Worm (Caenorhabditis elegans): ENCODE results near the gene sri-31.

Gene sri-31

DNA sequence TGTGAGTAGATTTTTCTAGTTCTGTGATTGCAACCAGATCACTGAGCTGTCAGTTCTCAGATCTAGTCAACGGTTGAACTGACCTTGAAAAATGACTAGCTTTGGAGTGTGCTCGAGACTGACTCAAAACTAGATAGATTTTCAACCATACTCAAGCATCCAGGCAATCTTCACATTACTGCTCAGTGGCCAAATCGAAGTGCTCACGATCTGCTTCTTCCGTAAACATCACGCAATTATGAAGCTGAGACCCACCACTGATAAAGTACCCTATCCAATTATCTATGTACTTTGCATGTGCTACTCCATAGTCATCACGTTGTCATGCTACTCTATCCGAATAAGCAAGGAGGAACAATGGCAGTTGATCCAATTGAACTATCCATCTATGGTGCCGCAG lies 529 bp downstream of the sri-31 start:
- TF ChIP-seq Y55F3AM.14 (GFP tag; optimal IDR thresholded peaks at IDR 0.05): no peak
- TF ChIP-seq blmp-1 (tag; optimal IDR thresholded peaks at IDR 0.05; ENCODE audit: insufficient read depth): no peak

DNA sequence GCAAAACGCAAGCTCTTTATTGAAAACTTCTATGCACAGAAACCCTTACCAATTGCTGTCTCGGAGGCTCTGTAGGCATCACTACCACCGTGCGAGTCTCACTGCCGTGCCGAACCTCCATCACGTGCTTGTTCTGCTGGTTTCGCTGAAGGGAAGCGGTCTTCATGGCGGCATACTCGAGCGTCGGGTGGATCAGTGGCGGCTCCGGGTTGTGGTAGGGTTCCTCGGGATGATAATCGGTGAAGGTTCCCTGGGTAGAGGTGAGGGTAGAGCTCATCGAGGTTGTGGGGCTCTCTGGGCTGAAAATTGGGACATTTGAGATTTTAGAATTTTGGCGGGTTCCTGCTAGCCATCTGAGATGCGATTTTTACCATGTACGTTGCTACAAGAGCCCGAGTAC lies 2.0 kb downstream of the sri-31 start:
- no peak for TF ChIP-seq nhr-23 (tag; optimal IDR thresholded peaks at IDR 0.05)
- TF ChIP-seq nhr-10 (tag; optimal IDR thresholded peaks at IDR 0.05): no peak
- no peak for TF ChIP-seq zag-1 (tag; optimal IDR thresholded peaks at IDR 0.05)
- TF ChIP-seq unc-62 (GFP tag; optimal IDR thresholded peaks at IDR 0.05): no peak
- TF ChIP-seq nhr-6 (tag; optimal IDR thresholded peaks at IDR 0.05): no peak
- no peak for TF ChIP-seq sem-4 (tag; optimal IDR thresholded peaks at IDR 0.05)
- TF ChIP-seq C34F6.9 (tag; optimal IDR thresholded peaks at IDR 0.05): no peak
- no peak for TF ChIP-seq dmd-4 (tag; optimal IDR thresholded peaks at IDR 0.05)
- TF ChIP-seq unc-55 (GFP tag; optimal IDR thresholded peaks at IDR 0.05): no peak
- no peak for TF ChIP-seq gmeb-1 (tag; optimal IDR thresholded peaks at IDR 0.05)
- no peak for TF ChIP-seq snpc-4 (tag; optimal IDR thresholded peaks at IDR 0.05)
- no peak for TF ChIP-seq blmp-1 (tag; optimal IDR thresholded peaks at IDR 0.05; ENCODE audit: insufficient read depth)
- no peak for TF ChIP-seq unc-39 (tag; optimal IDR thresholded peaks at IDR 0.05)
- TF ChIP-seq skn-1 (tag; optimal IDR thresholded peaks at IDR 0.05): no peak

DNA sequence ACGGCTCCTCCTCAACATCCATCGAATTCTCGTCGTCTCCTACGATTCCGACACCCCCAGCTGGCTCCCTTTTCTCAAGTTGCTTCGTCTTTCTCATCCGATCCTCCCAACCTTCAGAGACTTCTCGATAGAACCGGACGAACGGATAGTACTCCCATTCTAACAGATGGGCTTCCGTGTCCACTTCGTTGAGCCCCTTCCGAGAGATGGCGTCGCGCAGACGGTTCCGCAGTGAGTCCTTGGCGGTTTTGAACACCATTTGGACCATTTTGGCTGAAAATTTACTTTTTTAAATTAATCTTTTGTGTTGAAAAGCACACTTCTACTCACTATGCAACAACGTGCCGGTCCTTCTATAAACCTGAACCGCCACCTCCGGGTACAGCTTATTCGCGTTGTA lies 2.9 kb downstream of the sri-31 start:
- no peak for TF ChIP-seq lsy-2 (tag; optimal IDR thresholded peaks at IDR 0.05)
- TF ChIP-seq unc-39 (tag; optimal IDR thresholded peaks at IDR 0.05): no peak
- TF ChIP-seq nhr-11 (tag; optimal IDR thresholded peaks at IDR 0.05): no peak
- TF ChIP-seq mab-5 (tag; optimal IDR thresholded peaks at IDR 0.05): no peak
- TF ChIP-seq sma-9 (GFP tag; optimal IDR thresholded peaks at IDR 0.05): no peak
- TF ChIP-seq sma-9 (tag; optimal IDR thresholded peaks at IDR 0.05): no peak
- no peak for TF ChIP-seq nhr-23 (tag; optimal IDR thresholded peaks at IDR 0.05)
- no peak for TF ChIP-seq lin-39 (tag; optimal IDR thresholded peaks at IDR 0.05)

DNA sequence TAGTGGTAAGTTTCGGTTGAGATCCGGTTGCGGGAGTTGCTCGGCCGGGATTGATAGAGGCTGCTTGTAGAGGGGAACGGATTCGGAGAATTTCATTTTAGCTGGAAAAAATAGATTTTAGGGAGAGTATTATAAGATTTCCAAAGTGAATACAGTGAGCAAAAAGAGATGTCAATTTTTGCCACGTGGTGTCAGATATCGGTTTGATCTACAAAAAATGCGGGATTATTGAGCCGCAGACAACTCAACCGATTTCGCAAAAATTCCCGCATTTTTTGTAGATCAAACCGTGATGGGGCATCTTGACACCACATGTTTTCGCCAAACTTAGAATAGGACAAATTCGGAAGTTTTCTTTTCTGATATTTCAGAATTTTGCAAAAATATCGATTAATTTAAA lies 3.4 kb downstream of the sri-31 start, which contains the start of gene lido-13:
TSS of gene lido-13 (minus strand) at position 101 of the 400 bp plus-strand sequence.
- no peak for TF ChIP-seq sem-4 (tag; optimal IDR thresholded peaks at IDR 0.05)

DNA sequence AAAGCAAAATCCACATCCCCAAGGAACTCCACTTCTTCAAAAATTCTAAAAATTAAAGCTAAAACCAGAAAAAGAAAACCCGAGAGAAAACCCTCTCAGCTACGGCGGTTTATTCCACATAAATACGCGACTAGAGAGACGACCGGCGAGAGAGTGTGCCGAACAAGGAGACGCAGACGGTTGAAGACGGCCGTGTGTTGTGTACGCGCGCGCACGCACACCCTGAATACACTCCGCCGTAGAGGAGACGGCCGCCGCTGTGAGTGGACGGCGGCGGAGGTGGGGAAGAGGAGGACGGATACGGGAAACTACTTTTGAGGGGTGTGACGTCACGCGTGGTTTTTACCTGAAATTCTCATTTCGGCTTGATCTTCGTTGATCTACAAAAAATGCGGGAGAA lies 3.8 kb downstream of the sri-31 start:
- TF ChIP-seq mbf-1 (tag; optimal IDR thresholded peaks at IDR 0.05): no peak
- no peak for TF ChIP-seq R02D3.7 (tag; optimal IDR thresholded peaks at IDR 0.05)
- peak; percentile 36 for TF ChIP-seq unc-55 (GFP tag; optimal IDR thresholded peaks at IDR 0.05)
- TF ChIP-seq F13H6.1 (tag; optimal IDR thresholded peaks at IDR 0.05): peak; percentile 19

DNA sequence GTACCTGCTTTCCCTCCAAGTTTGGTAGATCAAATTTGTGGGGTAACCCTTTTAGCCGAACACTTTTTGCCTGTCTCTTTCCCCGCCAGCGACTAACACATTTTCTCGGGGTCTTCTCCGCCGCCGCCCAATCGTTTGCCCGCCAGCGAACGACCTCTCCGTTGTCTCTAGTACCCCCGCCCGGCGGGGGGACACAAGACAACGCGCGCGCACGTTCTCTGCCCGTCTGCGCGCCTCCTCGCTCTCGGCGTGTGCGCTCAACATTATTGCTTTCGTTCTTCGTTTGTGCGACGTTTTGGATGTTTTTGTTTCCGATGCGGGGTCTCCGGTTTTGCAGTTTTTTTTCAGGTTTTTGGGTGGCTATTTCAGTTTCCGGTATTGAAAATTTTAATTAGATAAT lies 4.7 kb downstream of the sri-31 start:
- TF ChIP-seq crh-2 (tag; optimal IDR thresholded peaks at IDR 0.05) (peak; percentile 17), elt-1 (tag; optimal IDR thresholded peaks at IDR 0.05) (no peak), aly-2 (tag; optimal IDR thresholded peaks at IDR 0.05) (no peak), unc-39 (tag; optimal IDR thresholded peaks at IDR 0.05) (no peak), lin-39 (tag; optimal IDR thresholded peaks at IDR 0.05) (no peak), ceh-16 (tag; optimal IDR thresholded peaks at IDR 0.05) (no peak), ceh-82 (tag; optimal IDR thresholded peaks at IDR 0.05) (no peak), nhr-129 (tag; optimal IDR thresholded peaks at IDR 0.05) (peak; percentile 26), C34F6.9 (tag; optimal IDR thresholded peaks at IDR 0.05) (peak; percentile 35), nhr-77 (tag; optimal IDR thresholded peaks at IDR 0.05) (no peak), nhr-25 (tag; optimal IDR thresholded peaks at IDR 0.05) (no peak), lin-13 (GFP tag; optimal IDR thresholded peaks at IDR 0.05) (no peak), unc-62 (GFP tag; optimal IDR thresholded peaks at IDR 0.05) (no peak), fos-1 (tag; optimal IDR thresholded peaks at IDR 0.05) (no peak), unc-55 (GFP tag; optimal IDR thresholded peaks at IDR 0.05) (peak; percentile 25), sma-9 (GFP tag; optimal IDR thresholded peaks at IDR 0.05) (no peak), sma-9 (tag; optimal IDR thresholded peaks at IDR 0.05) (no peak), nhr-11 (tag; optimal IDR thresholded peaks at IDR 0.05) (no peak), sem-4 (tag; optimal IDR thresholded peaks at IDR 0.05) (no peak), ztf-11 (tag; optimal IDR thresholded peaks at IDR 0.05) (no peak), ztf-4 (tag; optimal IDR thresholded peaks at IDR 0.05) (no peak), nhr-10 (tag; optimal IDR thresholded peaks at IDR 0.05) (no peak), gmeb-1 (tag; optimal IDR thresholded peaks at IDR 0.05) (no peak), ZK546.5 (tag; optimal IDR thresholded peaks at IDR 0.05) (no peak), nhr-23 (tag; optimal IDR thresholded peaks at IDR 0.05) (no peak), nhr-237 (tag; optimal IDR thresholded peaks at IDR 0.05) (no peak), lsy-2 (tag; optimal IDR thresholded peaks at IDR 0.05) (no peak)
